Fruit fly (Drosophila melanogaster): Measurements from ENCODE around the gene ChLD3.

DNA sequence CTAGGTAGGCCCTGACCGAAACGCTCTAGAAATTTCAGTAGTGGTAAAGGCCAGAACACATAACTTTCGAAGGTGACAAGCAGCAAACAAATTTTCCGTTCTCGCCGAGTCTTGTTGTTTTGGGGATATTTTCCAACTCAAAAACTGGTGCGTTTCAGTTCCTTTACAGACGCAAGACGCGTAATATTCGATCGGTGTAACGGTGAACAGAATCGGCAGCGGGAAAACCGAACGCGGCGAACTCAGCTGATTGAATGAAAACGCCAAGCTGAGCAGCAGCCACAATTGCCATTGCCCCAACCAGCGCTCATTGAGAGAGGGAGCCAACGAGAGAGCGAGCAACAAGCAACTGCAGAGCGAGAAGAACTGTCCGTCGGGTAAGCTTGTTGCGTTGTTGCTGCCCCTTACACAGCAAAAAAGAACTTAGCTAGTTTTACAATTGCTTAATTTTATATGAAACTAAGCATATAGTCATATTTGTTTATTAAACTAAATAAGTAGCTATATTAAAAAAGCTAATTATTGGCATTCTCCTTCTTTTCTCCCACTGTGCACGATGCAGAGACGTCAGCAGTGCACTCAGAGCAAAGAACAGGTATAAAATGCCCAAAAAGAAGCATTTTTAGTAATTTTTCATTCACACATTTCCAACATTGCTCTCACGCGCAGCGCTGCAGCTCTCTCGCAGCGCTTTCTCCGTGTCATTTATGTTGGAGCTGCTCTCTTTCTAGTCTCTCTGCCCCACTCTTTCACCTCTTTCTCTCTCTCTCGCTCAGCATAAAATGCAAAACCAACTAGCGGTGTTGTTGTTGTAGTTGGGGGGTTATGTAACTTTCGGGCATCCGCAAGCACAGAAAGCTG is 22.6 kb upstream of the ChLD3 start, which contains the start of the genes Cyt-c-d and CG31808:
- TF ChIP-seq Hnf4 (GFP tag; optimal IDR thresholded peaks at IDR 0.05): peak; percentile 93
- no peak for TF ChIP-seq Mio (GFP tag; optimal IDR thresholded peaks at IDR 0.05)
- TF ChIP-seq HLH106 (tag; optimal IDR thresholded peaks at IDR 0.05): peak; percentile 95
- TF ChIP-seq usp (GFP tag; optimal IDR thresholded peaks at IDR 0.05): no peak
- peak; percentile 81 for TF ChIP-seq CG32264 (GFP tag; optimal IDR thresholded peaks at IDR 0.05)
- peak; percentile 87 for TF ChIP-seq tai (GFP tag; optimal IDR thresholded peaks at IDR 0.05)

Data from whole organism, wandering third instar larva.